Worm (Caenorhabditis elegans) whole organism, L4 larva: ENCODE measurements around the gene Y94H6A.3.

ENCODE experiments used
- D1046.2 ChIP-seq: fragments of 200-800 bp; sonication (Bioruptor generic); IDR thresholded peaks from 2 replicates; pipeline ENCODE4 v1.3.6; 2022; ENCODE audit warnings: missing genetic modification characterization, missing compliant biosample characterization
- F49E8.2 ChIP-seq: sonication (generic microtip); optimal IDR thresholded peaks from 2 replicates; lab custom pipeline; 2016; ENCODE audit warnings: missing compliant biosample characterization, mild to moderate bottlenecking, missing genetic modification characterization, borderline replicate concordance
- T20F7.1 ChIP-seq: fragments of 200-800 bp; sonication (Bioruptor generic); optimal IDR thresholded peaks from 2 replicates; lab custom pipeline; 2018; ENCODE audit warnings: mild to moderate bottlenecking, missing genetic modification characterization, missing compliant biosample characterization
- Y48G9A.11 ChIP-seq: fragments of 200-800 bp; sonication (Bioruptor generic); IDR thresholded peaks from 2 replicates; pipeline ENCODE4 v1.3.6; 2022; ENCODE audit warnings: missing genetic modification reagents, missing genetic modification characterization, missing compliant biosample characterization
- Y5F2A.4 ChIP-seq: fragments of 200-800 bp; sonication (Bioruptor generic); optimal IDR thresholded peaks from 2 replicates; lab custom pipeline; 2018; ENCODE audit warnings: mild to moderate bottlenecking, missing genetic modification characterization, missing compliant biosample characterization
- ama-1 ChIP-seq: fragments of 150-350 bp; optimal IDR thresholded peaks from 2 replicates; lab custom pipeline; 2014; ENCODE audit warnings: inconsistent platforms, mixed read lengths
- arid-1 ChIP-seq: fragments of 200-800 bp; sonication (Bioruptor generic); conservative IDR thresholded peaks from 2 replicates; pipeline ENCODE4 v1.3.6; 2022; ENCODE audit warnings: missing genetic modification reagents, missing genetic modification characterization, missing compliant biosample characterization
- attf-4 ChIP-seq: sonication (generic microtip); optimal IDR thresholded peaks from 3 replicates; lab custom pipeline; 2017; ENCODE audit warnings: missing biosample characterization, missing genetic modification characterization
- ceh-32 ChIP-seq: sonication (generic microtip); optimal IDR thresholded peaks from 2 replicates; lab custom pipeline; 2016; ENCODE audit warnings: mild to moderate bottlenecking, missing genetic modification characterization, missing compliant biosample characterization; ENCODE audit not compliant: poor library complexity
- ctbp-1 ChIP-seq: fragments of 200-800 bp; sonication (Bioruptor generic); IDR thresholded peaks from 2 replicates; pipeline ENCODE4 v1.3.6; 2022; ENCODE audit warnings: missing genetic modification reagents, missing genetic modification characterization, missing compliant biosample characterization
- dpl-1 ChIP-seq: fragments of 150-350 bp; optimal IDR thresholded peaks from 2 replicates; lab custom pipeline; 2014; ENCODE audit warnings: missing biosample characterization, missing genetic modification reagents, missing genetic modification characterization
- duxl-1 ChIP-seq: sonication (generic microtip); optimal IDR thresholded peaks from 2 replicates; lab custom pipeline; 2016; ENCODE audit warnings: mild to moderate bottlenecking, missing genetic modification characterization, moderate library complexity, missing compliant biosample characterization; ENCODE audit not compliant: poor library complexity
- egl-27 ChIP-seq: sonication (generic microtip); optimal IDR thresholded peaks from 3 replicates; lab custom pipeline; 2017; ENCODE audit warnings: missing biosample characterization, missing genetic modification reagents, missing genetic modification characterization
- egl-43 ChIP-seq: fragments of 200-800 bp; sonication (Bioruptor generic); IDR thresholded peaks from 2 replicates; pipeline ENCODE4 v1.3.6; 2022; ENCODE audit warnings: missing genetic modification reagents, missing genetic modification characterization, missing compliant biosample characterization
- hif-1 ChIP-seq, 2 experiments: sonication (generic microtip); optimal IDR thresholded peaks; 2 replicates each; lab custom pipeline; 2016 to 2017; ENCODE audit warnings: missing compliant biosample characterization in 2 of 2, missing genetic modification characterization in 2 of 2, missing genetic modification reagents in 2 of 2, missing genotype in 2 of 2, mild to moderate bottlenecking in 1 of 2
- hmg-1.1 ChIP-seq: fragments of 200-800 bp; sonication (Bioruptor generic); IDR thresholded peaks from 2 replicates; pipeline ENCODE4 v1.3.6; 2022; ENCODE audit warnings: missing genetic modification reagents, missing genetic modification characterization, missing compliant biosample characterization
- lin-1 ChIP-seq: fragments of 200-800 bp; sonication (Bioruptor generic); IDR thresholded peaks from 2 replicates; pipeline ENCODE4 v1.3.6; 2022; ENCODE audit warnings: missing genetic modification reagents, missing genetic modification characterization, missing compliant biosample characterization
- lin-29 ChIP-seq: fragments of 200-800 bp; sonication (Bioruptor generic); IDR thresholded peaks from 2 replicates; pipeline ENCODE4 v1.3.6; 2022; ENCODE audit warnings: missing genetic modification reagents, missing genetic modification characterization, missing compliant biosample characterization
- lin-38 ChIP-seq: fragments of 200-800 bp; sonication (Bioruptor generic); IDR thresholded peaks from 2 replicates; pipeline ENCODE4 v1.3.6; 2022; ENCODE audit warnings: missing genetic modification reagents, missing genetic modification characterization, missing compliant biosample characterization
- lsy-2 ChIP-seq, 2 experiments: fragments of 150-350 bp in 1 of 2; sonication (generic microtip) in 1 of 2; optimal IDR thresholded peaks; 2 replicates each; lab custom pipeline; 2014 to 2017; ENCODE audit warnings: missing biosample characterization in 2 of 2, missing genetic modification characterization in 2 of 2
- mdl-1 ChIP-seq, 2 experiments: fragments of 150-350 bp in 1 of 2; sonication (generic microtip) in 1 of 2; optimal IDR thresholded peaks; 2 replicates each; lab custom pipeline; 2014 to 2017; ENCODE audit warnings: missing biosample characterization in 2 of 2, missing genetic modification characterization in 2 of 2
- mep-1 ChIP-seq: fragments of 150-350 bp; sonication (generic microtip); optimal IDR thresholded peaks from 3 replicates; lab custom pipeline; 2014; ENCODE audit warnings: missing biosample characterization, missing genetic modification characterization
- mes-2 ChIP-seq: sonication (generic microtip); optimal IDR thresholded peaks from 2 replicates; lab custom pipeline; 2016; ENCODE audit warnings: missing genotype, mild to moderate bottlenecking, missing genetic modification characterization, missing compliant biosample characterization; ENCODE audit not compliant: poor library complexity, severe bottlenecking
- nhr-10 ChIP-seq: fragments of 150-350 bp; optimal IDR thresholded peaks from 2 replicates; lab custom pipeline; 2014; ENCODE audit warnings: missing biosample characterization, missing genetic modification characterization
- nhr-237 ChIP-seq: sonication (generic microtip); optimal IDR thresholded peaks from 2 replicates; lab custom pipeline; 2017; ENCODE audit warnings: missing biosample characterization, missing genetic modification characterization
- nhr-28 ChIP-seq: fragments of 150-350 bp; optimal IDR thresholded peaks from 2 replicates; lab custom pipeline; 2014; ENCODE audit warnings: missing biosample characterization, missing genetic modification characterization
- nhr-42 ChIP-seq: fragments of 200-800 bp; sonication (Bioruptor generic); IDR thresholded peaks from 2 replicates; pipeline ENCODE4 v1.3.6; 2022; ENCODE audit warnings: missing genetic modification characterization, missing compliant biosample characterization
- nhr-6 ChIP-seq: fragments of 150-350 bp; optimal IDR thresholded peaks from 2 replicates; lab custom pipeline; 2014; ENCODE audit warnings: missing biosample characterization, missing genetic modification characterization
- nhr-77 ChIP-seq: fragments of 150-350 bp; optimal IDR thresholded peaks from 2 replicates; lab custom pipeline; 2014; ENCODE audit warnings: missing biosample characterization, missing genetic modification characterization
- pqm-1 ChIP-seq: sonication (generic microtip); optimal IDR thresholded peaks from 2 replicates; lab custom pipeline; 2017; ENCODE audit warnings: missing biosample characterization, missing genetic modification characterization
- skn-1 ChIP-seq: fragments of 150-350 bp; optimal IDR thresholded peaks from 2 replicates; lab custom pipeline; 2014; ENCODE audit warnings: missing biosample characterization, missing genetic modification characterization
- tag-97 ChIP-seq: fragments of 200-800 bp; sonication (Bioruptor generic); IDR thresholded peaks from 2 replicates; pipeline ENCODE4 v1.3.6; 2022; ENCODE audit warnings: missing genetic modification characterization, missing compliant biosample characterization
- zip-11 ChIP-seq: fragments of 200-800 bp; sonication (Bioruptor generic); IDR thresholded peaks from 2 replicates; pipeline ENCODE4 v1.3.6; 2022; ENCODE audit warnings: missing genetic modification characterization, missing compliant biosample characterization

Gene Y94H6A.3

ce11 chrIV:2665388-2665978, 10.8 kb upstream of the Y94H6A.3 start (continued):
- TF ChIP-seq zip-11 (GFP tag; lab: Robert Waterston, UW) (no peak), nhr-10 (tag; lab: Kevin White, UChicago) (no peak), hif-1 (tag; optimal IDR thresholded peaks at IDR 0.05; lab: Kevin White, UChicago) (no peak), duxl-1 (peak; percentile 34), lin-1 (no peak), Y48G9A.11 (GFP tag; lab: Robert Waterston, UW) (peak; percentile 72), F49E8.2 (tag; lab: Kevin White, UChicago) (no peak), nhr-6 (tag; lab: Kevin White, UChicago) (no peak), mep-1 (no peak), nhr-42 (GFP tag; lab: Robert Waterston, UW) (0 out of 2 replicates have a peak, but pooled peaks have one; percentile 16), pqm-1 (tag; lab: Kevin White, UChicago) (no peak), D1046.2 (no peak), nhr-28 (tag; lab: Kevin White, UChicago) (no peak), arid-1 (GFP tag; lab: Robert Waterston, UW) (peak; percentile 78; the same call in 1 of the 2 replicates), hmg-1.1 (GFP tag; lab: Robert Waterston, UW) (0 out of 2 replicates have a peak, but pooled peaks have one; percentile 11), skn-1 (tag; lab: Kevin White, UChicago) (no peak), ceh-32 (tag; lab: Kevin White, UChicago) (no peak), ama-1 (no peak), nhr-237 (no peak), egl-43 (GFP tag; lab: Robert Waterston, UW) (peak; percentile 82), lin-29 (GFP tag; lab: Robert Waterston, UW) (peak; percentile 59; the same call in 1 of the 2 replicates)

DNA sequence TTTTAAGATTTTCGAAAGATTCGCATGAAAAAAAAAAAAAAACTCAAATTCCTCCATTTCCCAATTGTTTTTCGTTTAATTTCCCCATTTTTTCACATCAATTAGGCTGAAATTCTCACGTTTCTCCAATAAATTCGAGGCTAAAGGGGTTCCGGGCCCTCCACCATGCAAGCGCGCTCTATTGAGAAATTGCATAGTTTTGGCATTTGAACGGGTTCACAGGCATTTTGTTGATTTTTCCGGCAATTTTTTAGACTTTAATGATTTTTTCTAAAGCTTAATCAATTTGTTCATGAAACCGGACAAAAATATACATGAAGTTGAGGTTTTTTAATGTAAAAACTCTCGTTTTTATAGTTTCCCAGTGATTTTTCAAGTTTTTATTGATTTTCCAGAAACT, 10.2 kb upstream of the Y94H6A.3 start:
- TF ChIP-seq lsy-2 (tag; optimal IDR thresholded peaks at IDR 0.05; lab: Kevin White, UChicago) (peak in 1 of 2 experiments; percentile 28), arid-1 (GFP tag; lab: Robert Waterston, UW) (no peak), mes-2 (tag; lab: Kevin White, UChicago) (peak; percentile 34), tag-97 (no peak), lin-38 (peak; percentile 88)

DNA sequence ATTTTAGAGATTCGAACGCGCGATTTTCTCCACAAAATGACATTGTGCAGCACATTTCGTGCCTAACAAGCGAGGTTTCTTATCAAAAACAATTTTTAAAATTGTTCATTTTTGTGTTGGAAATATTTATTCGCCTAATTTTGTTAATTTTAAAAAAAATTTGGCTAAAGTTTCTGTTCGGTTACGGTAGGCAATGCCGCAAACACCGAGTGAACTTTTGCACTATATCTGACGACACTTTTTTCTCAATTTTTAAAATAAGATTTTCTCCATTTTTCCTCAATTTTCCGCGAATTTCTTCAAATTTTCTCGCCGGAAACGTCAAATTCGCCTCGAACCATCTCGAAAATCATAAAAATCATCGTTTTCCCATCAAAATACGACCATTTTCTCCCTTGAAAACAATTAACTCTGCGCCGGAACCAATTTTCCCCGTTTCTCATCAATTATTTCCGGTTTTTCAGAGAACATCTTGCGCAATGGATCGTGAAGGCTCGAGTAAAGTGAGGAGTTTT, 9.7 kb upstream of the Y94H6A.3 start, which contains the start of gene Y69A2AR.1:
TSS of gene Y69A2AR.1 (plus strand) at position 465 of the 515 bp plus-strand sequence.
- TF ChIP-seq skn-1 (tag; lab: Kevin White, UChicago), result no peak
- peak in 1 of 2 experiments; percentile 96 for TF ChIP-seq lsy-2 (tag; optimal IDR thresholded peaks at IDR 0.05; lab: Kevin White, UChicago)
- peak; percentile 19 for TF ChIP-seq dpl-1 (GFP tag; lab: Kevin White, UChicago)
- no peak for TF ChIP-seq Y5F2A.4 (GFP tag; lab: Kevin White, UChicago)
- no peak for TF ChIP-seq ctbp-1 (GFP tag; lab: Robert Waterston, UW)
- TF ChIP-seq mdl-1 (tag; optimal IDR thresholded peaks at IDR 0.05; lab: Kevin White, UChicago), result no peak
- TF ChIP-seq arid-1 (GFP tag; lab: Robert Waterston, UW), result no peak
- 0 out of 2 replicates have a peak, but pooled peaks have one; percentile 3 for TF ChIP-seq lin-38
- no peak for TF ChIP-seq attf-4
- no peak for TF ChIP-seq ama-1
- TF ChIP-seq mes-2 (tag; lab: Kevin White, UChicago), result peak; percentile 47
- TF ChIP-seq, all 104 proteins: peak for 4

ce11 chrIV:2668152-2668551, 8.2 kb upstream of the Y94H6A.3 start:
- TF ChIP-seq Y48G9A.11 (GFP tag; lab: Robert Waterston, UW), result peak; percentile 98

- peak in 1 of 2 experiments; percentile 34 for TF ChIP-seq lsy-2 (tag; optimal IDR thresholded peaks at IDR 0.05; lab: Kevin White, UChicago)
- peak; percentile 90 for TF ChIP-seq T20F7.1
- peak; percentile 80 for TF ChIP-seq dpl-1 (GFP tag; lab: Kevin White, UChicago)
- no peak for TF ChIP-seq egl-27 (tag; lab: Kevin White, UChicago)
- peak; percentile 21 for TF ChIP-seq lin-38
- TF ChIP-seq mes-2 (tag; lab: Kevin White, UChicago), result peak; percentile 50
- TF ChIP-seq nhr-77 (tag; lab: Kevin White, UChicago), result no peak
- peak; percentile 97 for TF ChIP-seq Y48G9A.11 (GFP tag; lab: Robert Waterston, UW)
These were observed 5.6 kb upstream of the Y94H6A.3 start for ce11 chrIV:2670664-2671063.
